Fruit fly (Drosophila melanogaster) whole organism, embryonic: ENCODE data around the gene thoc7.

Source experiments
- Antp ChIP-seq: fragments of 200-800 bp; sonication (Bioruptor generic); optimal IDR thresholded peaks from 3 replicates; lab custom pipeline; 2016; ENCODE audit warnings: missing biosample characterization, missing genetic modification characterization
- Awh ChIP-seq: fragments of 200-800 bp; sonication (Bioruptor generic); IDR thresholded peaks from 2 replicates; pipeline ENCODE4, ENCODE4 v1.3.6; 2022; ENCODE audit warnings: missing biosample characterization, missing genetic modification characterization
- CG10366 ChIP-seq: fragments of 200-800 bp; sonication (Bioruptor generic); IDR thresholded peaks from 2 replicates; pipeline ENCODE4 v1.3.6; 2022; ENCODE audit warnings: missing biosample characterization, missing genetic modification characterization
- CG10462 ChIP-seq: fragments of 200-800 bp; sonication (Bioruptor generic); optimal IDR thresholded peaks from 2 replicates; lab custom pipeline; 2016; ENCODE audit warnings: missing biosample characterization, missing genetic modification characterization
- CG10565 ChIP-seq: fragments of 200-800 bp; sonication (Bioruptor generic); optimal IDR thresholded peaks from 3 replicates; lab custom pipeline; 2016; ENCODE audit warnings: missing biosample characterization, mild to moderate bottlenecking, missing genetic modification characterization
- CG10979 ChIP-seq: fragments of 200-800 bp; sonication (Bioruptor generic); optimal IDR thresholded peaks from 2 replicates; lab custom pipeline; 2018; ENCODE audit warnings: missing biosample characterization, mild to moderate bottlenecking, missing genetic modification characterization, moderate library complexity
- CG13296 ChIP-seq: fragments of 200-800 bp; sonication (Bioruptor generic); optimal IDR thresholded peaks from 3 replicates; lab custom pipeline; 2018; ENCODE audit warnings: missing biosample characterization, mild to moderate bottlenecking, missing genetic modification characterization
- CG13775 ChIP-seq: fragments of 200-800 bp; sonication (Bioruptor generic); optimal IDR thresholded peaks from 3 replicates; lab custom pipeline; 2017; ENCODE audit warnings: missing biosample characterization, mild to moderate bottlenecking, missing genetic modification characterization
- CG15073 ChIP-seq: fragments of 200-800 bp; sonication (Bioruptor generic); optimal IDR thresholded peaks from 2 replicates; lab custom pipeline; 2016; ENCODE audit warnings: missing biosample characterization, missing genetic modification characterization
- CG16815 ChIP-seq: fragments of 200-800 bp; sonication (Bioruptor generic); optimal IDR thresholded peaks from 3 replicates; lab custom pipeline; 2017; ENCODE audit warnings: missing biosample characterization, mild to moderate bottlenecking, missing genetic modification characterization
- CG32772 ChIP-seq: fragments of 200-800 bp; sonication (Bioruptor generic); IDR thresholded peaks from 2 replicates; pipeline ENCODE4 v1.3.6; 2022; ENCODE audit warnings: missing biosample characterization, missing genetic modification characterization
- CG34422 ChIP-seq: fragments of 200-800 bp; sonication (Bioruptor generic); IDR thresholded peaks from 3 replicates; pipeline ENCODE4 v1.3.6; 2022; ENCODE audit warnings: missing biosample characterization, missing genetic modification characterization
- CG3838 ChIP-seq: fragments of 200-800 bp; sonication (Bioruptor generic); optimal IDR thresholded peaks from 3 replicates; lab custom pipeline; 2016; ENCODE audit warnings: missing biosample characterization, missing genetic modification characterization
- CG4707 ChIP-seq: fragments of 200-800 bp; sonication (Bioruptor generic); optimal IDR thresholded peaks from 2 replicates; lab custom pipeline; 2018; ENCODE audit warnings: missing biosample characterization, mild to moderate bottlenecking, missing genetic modification characterization, moderate library complexity
- CG4854 ChIP-seq: fragments of 200-800 bp; sonication (Bioruptor generic); optimal IDR thresholded peaks from 2 replicates; lab custom pipeline; 2016; ENCODE audit warnings: missing biosample characterization, missing genetic modification characterization, inconsistent platforms
- CG6689 ChIP-seq: fragments of 200-800 bp; sonication (Bioruptor generic); IDR thresholded peaks from 2 replicates; pipeline ENCODE4 v1.3.6; 2022; ENCODE audit warnings: missing biosample characterization, missing genetic modification characterization
- CG6791 ChIP-seq: fragments of 200-800 bp; sonication (Bioruptor generic); IDR thresholded peaks from 3 replicates; pipeline ENCODE4 v1.3.6; 2022; ENCODE audit warnings: missing biosample characterization, missing genetic modification characterization; ENCODE audit not compliant: partially characterized antibody
- CG7839 ChIP-seq: fragments of 200-800 bp; sonication (Bioruptor generic); optimal IDR thresholded peaks from 3 replicates; lab custom pipeline; 2018; ENCODE audit warnings: missing biosample characterization, mild to moderate bottlenecking, missing genetic modification characterization, moderate library complexity
- CkIIα-i1 ChIP-seq: fragments of 200-800 bp; sonication (Bioruptor generic); IDR thresholded peaks from 2 replicates; pipeline ENCODE4 v1.3.6; 2022; ENCODE audit warnings: missing biosample characterization, missing genetic modification characterization
- CoRest ChIP-seq: fragments of 200-800 bp; sonication (Bioruptor generic); optimal IDR thresholded peaks from 3 replicates; lab custom pipeline; 2018; ENCODE audit warnings: missing biosample characterization, mild to moderate bottlenecking, missing genetic modification characterization, moderate library complexity
- Ets97D ChIP-seq: fragments of 200-800 bp; sonication (Bioruptor generic); optimal IDR thresholded peaks from 3 replicates; lab custom pipeline; 2016; ENCODE audit warnings: missing biosample characterization, missing genetic modification characterization
- Fer1 ChIP-seq: fragments of 200-800 bp; sonication (Bioruptor generic); optimal IDR thresholded peaks from 2 replicates; lab custom pipeline; 2017; ENCODE audit warnings: missing biosample characterization, mild to moderate bottlenecking, missing genetic modification characterization
- HLH3B ChIP-seq: fragments of 200-800 bp; sonication (Bioruptor generic); IDR thresholded peaks from 2 replicates; pipeline ENCODE4 v1.3.6; 2022; ENCODE audit warnings: missing biosample characterization, missing genetic modification characterization
- Oli ChIP-seq: fragments of 200-800 bp; sonication (Bioruptor generic); optimal IDR thresholded peaks from 2 replicates; lab custom pipeline; 2018; ENCODE audit warnings: missing biosample characterization, mild to moderate bottlenecking, missing genetic modification characterization, moderate library complexity
- YL-1 ChIP-seq: fragments of 200-800 bp; sonication (Bioruptor generic); optimal IDR thresholded peaks from 3 replicates; lab custom pipeline; 2017; ENCODE audit warnings: missing biosample characterization, mild to moderate bottlenecking, missing genetic modification characterization
- amos ChIP-seq: fragments of 200-800 bp; sonication (Bioruptor generic); IDR thresholded peaks from 2 replicates; pipeline ENCODE4 v1.3.6; 2022; ENCODE audit warnings: missing biosample characterization, missing genetic modification characterization; ENCODE audit not compliant: partially characterized antibody
- ase ChIP-seq: fragments of 200-800 bp; sonication (Bioruptor generic); IDR thresholded peaks from 3 replicates; pipeline ENCODE4 v1.3.6; 2022; ENCODE audit warnings: missing biosample characterization, missing genetic modification characterization
- ash1 ChIP-seq: fragments of 200-800 bp; sonication (Bioruptor generic); optimal IDR thresholded peaks from 2 replicates; lab custom pipeline; 2018; ENCODE audit warnings: missing biosample characterization, mild to moderate bottlenecking, missing genetic modification characterization
- bbx ChIP-seq: fragments of 200-800 bp; sonication (Bioruptor generic); IDR thresholded peaks from 2 replicates; pipeline ENCODE4 v1.3.6; 2022; ENCODE audit warnings: missing biosample characterization, missing genetic modification characterization; ENCODE audit not compliant: partially characterized antibody
- cg ChIP-seq: fragments of 200-800 bp; sonication (Bioruptor generic); optimal IDR thresholded peaks from 3 replicates; lab custom pipeline; 2019; ENCODE audit warnings: missing biosample characterization, mild to moderate bottlenecking, missing genetic modification characterization, moderate library complexity
- chif ChIP-seq, 2 experiments: fragments of 200-800 bp; sonication (Bioruptor generic); optimal IDR thresholded peaks; 3 replicates each; lab custom pipeline; 2016; ENCODE audit warnings: missing biosample characterization in 2 of 2, missing genetic modification characterization in 2 of 2
- crc ChIP-seq: fragments of 200-800 bp; sonication (Bioruptor generic); optimal IDR thresholded peaks from 2 replicates; lab custom pipeline; 2016; ENCODE audit warnings: missing biosample characterization, missing genetic modification characterization
- dan ChIP-seq: fragments of 200-800 bp; sonication (Bioruptor generic); IDR thresholded peaks from 2 replicates; pipeline ENCODE4 v1.3.6; 2022; ENCODE audit warnings: missing biosample characterization, missing genetic modification characterization
- emc ChIP-seq: fragments of 200-800 bp; sonication (Bioruptor generic); optimal IDR thresholded peaks from 2 replicates; lab custom pipeline; 2016; ENCODE audit warnings: missing biosample characterization, missing genetic modification characterization
- ewg ChIP-seq: fragments of 200-800 bp; sonication (Bioruptor generic); optimal IDR thresholded peaks from 3 replicates; lab custom pipeline; 2017; ENCODE audit warnings: mild to moderate bottlenecking, missing biosample characterization, missing genetic modification reagents, missing genetic modification characterization
- exex ChIP-seq: fragments of 200-800 bp; sonication (Bioruptor generic); optimal IDR thresholded peaks from 4 replicates; lab custom pipeline; 2018; ENCODE audit warnings: missing biosample characterization, mild to moderate bottlenecking, missing genetic modification characterization, moderate library complexity
- fru ChIP-seq: fragments of >200 bp; optimal IDR thresholded peaks from 2 replicates; lab custom pipeline; 2017
- gem ChIP-seq: fragments of 200-800 bp; sonication (Bioruptor generic); optimal IDR thresholded peaks from 2 replicates; lab custom pipeline; 2019; ENCODE audit warnings: missing biosample characterization, mild to moderate bottlenecking, missing genetic modification characterization, moderate library complexity
- lab ChIP-seq: fragments of 200-800 bp; sonication (Bioruptor generic); optimal IDR thresholded peaks from 3 replicates; lab custom pipeline; 2017; ENCODE audit warnings: missing biosample characterization, missing genetic modification characterization, mild to moderate bottlenecking, moderate library complexity, missing genetic modification reagents
- nom ChIP-seq: fragments of 200-800 bp; sonication (Bioruptor generic); optimal IDR thresholded peaks from 2 replicates; lab custom pipeline; 2017; ENCODE audit warnings: missing biosample characterization, missing genetic modification characterization, mild to moderate bottlenecking, moderate library complexity, missing genetic modification reagents
- p53 ChIP-seq: fragments of 200-800 bp; sonication (Bioruptor generic); optimal IDR thresholded peaks from 2 replicates; lab custom pipeline; 2016; ENCODE audit warnings: missing biosample characterization, missing genetic modification characterization
- pho ChIP-seq: fragments of 200-800 bp; sonication (Bioruptor generic); optimal IDR thresholded peaks from 2 replicates; lab custom pipeline; 2016; ENCODE audit warnings: missing biosample characterization, missing genetic modification characterization
- pnt ChIP-seq: fragments of 200-800 bp; sonication (Bioruptor generic); optimal IDR thresholded peaks from 3 replicates; lab custom pipeline; 2016; ENCODE audit warnings: missing biosample characterization, missing genetic modification characterization
- pum ChIP-seq: fragments of 200-800 bp; sonication (Bioruptor generic); optimal IDR thresholded peaks from 2 replicates; lab custom pipeline; 2016; ENCODE audit warnings: missing biosample characterization, missing genetic modification characterization
- shn ChIP-seq: fragments of 200-800 bp; sonication (Bioruptor generic); optimal IDR thresholded peaks from 3 replicates; lab custom pipeline; 2016; ENCODE audit warnings: missing biosample characterization, missing genetic modification characterization
- sima ChIP-seq: fragments of 200-800 bp; sonication (Bioruptor generic); optimal IDR thresholded peaks from 2 replicates; lab custom pipeline; 2016; ENCODE audit warnings: missing biosample characterization, missing genetic modification characterization
- slp2 ChIP-seq: fragments of 200-800 bp; sonication (Bioruptor generic); optimal IDR thresholded peaks from 2 replicates; lab custom pipeline; 2016; ENCODE audit warnings: missing biosample characterization, missing genetic modification characterization
- unpg ChIP-seq: fragments of 200-800 bp; sonication (Bioruptor generic); optimal IDR thresholded peaks from 3 replicates; lab custom pipeline; 2018; ENCODE audit warnings: missing biosample characterization, mild to moderate bottlenecking, missing genetic modification characterization, moderate library complexity
- vvl ChIP-seq: fragments of 200-800 bp; sonication (Bioruptor generic); IDR thresholded peaks from 2 replicates; pipeline ENCODE4 v1.3.6; 2022; ENCODE audit warnings: missing biosample characterization, missing genetic modification characterization
- wor ChIP-seq: fragments of 200-800 bp; sonication (Bioruptor generic); IDR thresholded peaks from 2 replicates; pipeline ENCODE4 v1.3.6; 2022; ENCODE audit warnings: missing biosample characterization, missing genetic modification characterization
- zfh1 ChIP-seq: fragments of 200-800 bp; sonication (Bioruptor generic); IDR thresholded peaks from 3 replicates; pipeline ENCODE4 v1.3.6; 2022; ENCODE audit warnings: missing biosample characterization, missing genetic modification characterization

thoc7 gene

dm6 chr3L:205723-206284 is 6.7 kb downstream of the thoc7 start, which contains the start of the genes Gk1 and CG13876 (continued):
- TF ChIP-seq CG10462 (peak; percentile 67), CG13296 (GFP tag; lab: Kevin White, UChicago) (peak; percentile 97), pnt (GFP tag; lab: Kevin White, UChicago) (no peak), ewg (peak; percentile 81), crc (GFP tag; lab: Kevin White, UChicago) (no peak), CoRest (tag; lab: Kevin White, UChicago) (peak; percentile 97), chif (GFP tag; optimal IDR thresholded peaks at IDR 0.05; lab: Kevin White, UChicago) (peak in 1 of 2 experiments; percentile 44), CG7839 (peak; percentile 97), CG4707 (peak; percentile 76), Antp (GFP tag; lab: Kevin White, UChicago) (no peak), CG34422 (GFP tag; lab: Robert Waterston, UW) (peak; percentile 93), wor (GFP tag; lab: Robert Waterston, UW) (peak; percentile 81), sima (no peak), YL-1 (peak; percentile 91), fru (lab: Kevin White, UChicago) (no peak), CG10979 (peak; percentile 96), Fer1 (peak; percentile 98), cg (GFP tag; lab: Kevin White, UChicago) (no peak), Oli (tag; lab: Kevin White, UChicago) (peak; percentile 93), HLH3B (peak; percentile 94), pum (peak; percentile 29), dan (GFP tag; lab: Robert Waterston, UW) (no peak), ash1 (GFP tag; lab: Kevin White, UChicago) (no peak), CG15073 (GFP tag; lab: Kevin White, UChicago) (peak; percentile 19), CG13775 (GFP tag; lab: Kevin White, UChicago) (peak; percentile 93), CkIIα-i1 (GFP tag; lab: Robert Waterston, UW) (peak; percentile 41; the same call in 1 of the 2 replicates), Awh (GFP tag; lab: Robert Waterston, UW) (peak; percentile 95), pho (peak; percentile 52), bbx (GFP tag; lab: Robert Waterston, UW) (no peak), slp2 (GFP tag; lab: Kevin White, UChicago) (peak; percentile 42), exex (tag; lab: Kevin White, UChicago) (peak; percentile 91), amos (GFP tag; lab: Robert Waterston, UW) (no peak), CG16815 (no peak), ase (GFP tag; lab: Robert Waterston, UW) (peak; percentile 90), CG6791 (GFP tag; lab: Robert Waterston, UW) (no peak), zfh1 (GFP tag; lab: Robert Waterston, UW) (peak; percentile 96), lab (GFP tag; lab: Kevin White, UChicago) (no peak), nom (peak; percentile 96), vvl (GFP tag; lab: Robert Waterston, UW) (peak; percentile 98), Ets97D (peak; percentile 25), CG3838 (peak; percentile 68), gem (tag; lab: Kevin White, UChicago) (peak; percentile 98), CG10366 (GFP tag; lab: Robert Waterston, UW) (peak; percentile 93), CG32772 (peak; percentile 84), unpg (peak; percentile 98), shn (GFP tag; lab: Kevin White, UChicago) (no peak), CG4854 (GFP tag; lab: Kevin White, UChicago) (peak; percentile 69), CG6689 (peak; percentile 97), emc (peak; percentile 19), CG10565 (GFP tag; lab: Kevin White, UChicago) (peak; percentile 6), p53 (GFP tag; lab: Kevin White, UChicago) (no peak)
